Worm (Caenorhabditis elegans) whole organism, L4 larva: ENCODE results near the gene Y37E11AM.2.
A peak's percentile ranks its signal among the peaks of the same experiment; 100 is the strongest.

Experiments
- F26F4.8 ChIP-seq: fragments of 200-800 bp; sonication (Bioruptor generic); conservative IDR thresholded peaks from 2 replicates; pipeline ENCODE4 v1.3.6; 2022; ENCODE audit warnings: missing genetic modification characterization, missing compliant biosample characterization
- F44E2.7 ChIP-seq: fragments of 200-800 bp; sonication (Bioruptor generic); IDR thresholded peaks from 2 replicates; pipeline ENCODE4 v2.1.2; 2022; ENCODE audit warnings: missing genetic modification characterization, missing compliant biosample characterization
- T20F7.1 ChIP-seq: fragments of 200-800 bp; sonication (Bioruptor generic); optimal IDR thresholded peaks from 2 replicates; lab custom pipeline; 2018; ENCODE audit warnings: mild to moderate bottlenecking, missing genetic modification characterization, missing compliant biosample characterization
- T26A8.4 ChIP-seq: fragments of 200-800 bp; sonication (Bioruptor generic); IDR thresholded peaks from 2 replicates; pipeline ENCODE4 v1.3.6; 2022; ENCODE audit warnings: missing genetic modification characterization, missing compliant biosample characterization
- Y48G9A.11 ChIP-seq: fragments of 200-800 bp; sonication (Bioruptor generic); IDR thresholded peaks from 2 replicates; pipeline ENCODE4 v1.3.6; 2022; ENCODE audit warnings: missing genetic modification reagents, missing genetic modification characterization, missing compliant biosample characterization
- Y75B8A.6 ChIP-seq: fragments of 200-800 bp; sonication (Bioruptor generic); IDR thresholded peaks from 2 replicates; pipeline ENCODE4 v1.3.6; 2022; ENCODE audit warnings: missing genetic modification reagents, missing genetic modification characterization, missing compliant biosample characterization
- ZK546.5 ChIP-seq, 2 experiments: sonication (generic microtip); optimal IDR thresholded peaks; 2 replicates each; lab custom pipeline; 2017; ENCODE audit warnings: missing biosample characterization in 2 of 2, missing genetic modification characterization in 2 of 2
- aha-1 ChIP-seq: fragments of 150-350 bp; peaks from one replicate; lab custom pipeline; 2014; ENCODE audit warnings: missing biosample characterization, missing genetic modification characterization
- aly-2 ChIP-seq: sonication (generic microtip); optimal IDR thresholded peaks from 2 replicates; lab custom pipeline; 2018; ENCODE audit warnings: missing biosample characterization, missing genetic modification characterization
- attf-4 ChIP-seq: sonication (generic microtip); optimal IDR thresholded peaks from 3 replicates; lab custom pipeline; 2017; ENCODE audit warnings: missing biosample characterization, missing genetic modification characterization
- ceh-32 ChIP-seq: sonication (generic microtip); optimal IDR thresholded peaks from 2 replicates; lab custom pipeline; 2016; ENCODE audit warnings: mild to moderate bottlenecking, missing genetic modification characterization, missing compliant biosample characterization; ENCODE audit not compliant: poor library complexity
- ceh-62 ChIP-seq: sonication (generic microtip); optimal IDR thresholded peaks from 2 replicates; lab custom pipeline; 2017; ENCODE audit warnings: missing biosample characterization, missing genetic modification characterization
- cey-2 ChIP-seq: sonication (generic microtip); optimal IDR thresholded peaks from 3 replicates; lab custom pipeline; 2017; ENCODE audit warnings: missing genetic modification characterization, mild to moderate bottlenecking, missing compliant biosample characterization, antibody characterized with exemption, borderline replicate concordance; ENCODE audit not compliant: insufficient read depth
- daf-8 ChIP-seq: fragments of 200-800 bp; sonication (Bioruptor generic); IDR thresholded peaks from 2 replicates; pipeline ENCODE4 v1.3.6; 2022; ENCODE audit warnings: missing genetic modification characterization, missing compliant biosample characterization
- dmd-6 ChIP-seq: fragments of 200-800 bp; sonication (Bioruptor generic); IDR thresholded peaks from 2 replicates; pipeline ENCODE4 v1.3.6; 2022; ENCODE audit warnings: missing genetic modification reagents, missing genetic modification characterization, missing compliant biosample characterization
- dmd-9 ChIP-seq: fragments of 200-800 bp; sonication (Bioruptor generic); IDR thresholded peaks from 2 replicates; pipeline ENCODE4 v1.3.6; 2022; ENCODE audit warnings: missing genetic modification reagents, missing genetic modification characterization, missing compliant biosample characterization
- duxl-1 ChIP-seq: sonication (generic microtip); optimal IDR thresholded peaks from 2 replicates; lab custom pipeline; 2016; ENCODE audit warnings: mild to moderate bottlenecking, missing genetic modification characterization, moderate library complexity, missing compliant biosample characterization; ENCODE audit not compliant: poor library complexity
- egl-27 ChIP-seq: sonication (generic microtip); optimal IDR thresholded peaks from 3 replicates; lab custom pipeline; 2017; ENCODE audit warnings: missing biosample characterization, missing genetic modification reagents, missing genetic modification characterization
- egl-43 ChIP-seq: fragments of 200-800 bp; sonication (Bioruptor generic); IDR thresholded peaks from 2 replicates; pipeline ENCODE4 v1.3.6; 2022; ENCODE audit warnings: missing genetic modification reagents, missing genetic modification characterization, missing compliant biosample characterization
- fos-1 ChIP-seq: fragments of 150-350 bp; optimal IDR thresholded peaks from 2 replicates; lab custom pipeline; 2014; ENCODE audit warnings: missing biosample characterization, missing genetic modification characterization
- gei-8 ChIP-seq: fragments of 200-800 bp; sonication (Bioruptor generic); optimal IDR thresholded peaks from 2 replicates; lab custom pipeline; 2018; ENCODE audit warnings: mild to moderate bottlenecking, missing genetic modification characterization, missing compliant biosample characterization
- hlh-11 ChIP-seq: fragments of 200-800 bp; sonication (Bioruptor generic); optimal IDR thresholded peaks from 2 replicates; lab custom pipeline; 2018; ENCODE audit warnings: mild to moderate bottlenecking, missing genetic modification characterization, missing compliant biosample characterization
- jun-1 ChIP-seq: fragments of 150-350 bp; optimal IDR thresholded peaks from 2 replicates; lab custom pipeline; 2014; ENCODE audit warnings: missing biosample characterization, missing genetic modification reagents, missing genetic modification characterization
- lim-7 ChIP-seq: fragments of 200-800 bp; sonication (Bioruptor generic); IDR thresholded peaks from 2 replicates; pipeline ENCODE4 v1.3.6; 2022; ENCODE audit warnings: missing genetic modification characterization, missing compliant biosample characterization
- lin-1 ChIP-seq: fragments of 200-800 bp; sonication (Bioruptor generic); IDR thresholded peaks from 2 replicates; pipeline ENCODE4 v1.3.6; 2022; ENCODE audit warnings: missing genetic modification reagents, missing genetic modification characterization, missing compliant biosample characterization
- lin-13 ChIP-seq: fragments of 150-350 bp; optimal IDR thresholded peaks from 2 replicates; lab custom pipeline; 2014; ENCODE audit warnings: missing biosample characterization, missing genetic modification reagents, missing genetic modification characterization
- lin-15B ChIP-seq: fragments of 150-350 bp; sonication (generic microtip); optimal IDR thresholded peaks from 3 replicates; lab custom pipeline; 2014; ENCODE audit warnings: missing biosample characterization, missing genetic modification characterization
- lin-38 ChIP-seq: fragments of 200-800 bp; sonication (Bioruptor generic); IDR thresholded peaks from 2 replicates; pipeline ENCODE4 v1.3.6; 2022; ENCODE audit warnings: missing genetic modification reagents, missing genetic modification characterization, missing compliant biosample characterization
- lin-39 ChIP-seq: fragments of 150-350 bp; optimal IDR thresholded peaks from 2 replicates; lab custom pipeline; 2014; ENCODE audit warnings: missing biosample characterization, missing genetic modification reagents, missing genetic modification characterization
- lir-3 ChIP-seq: sonication (generic microtip); optimal IDR thresholded peaks from 2 replicates; lab custom pipeline; 2016; ENCODE audit warnings: mild to moderate bottlenecking, missing genetic modification characterization, missing compliant biosample characterization
- lsy-2 ChIP-seq, 2 experiments: fragments of 150-350 bp in 1 of 2; sonication (generic microtip) in 1 of 2; optimal IDR thresholded peaks; 2 replicates each; lab custom pipeline; 2014 to 2017; ENCODE audit warnings: missing biosample characterization in 2 of 2, missing genetic modification characterization in 2 of 2
- madf-5 ChIP-seq, 2 experiments: fragments of 200-800 bp; sonication (Bioruptor generic); IDR thresholded peaks; 2 replicates each; pipeline ENCODE4 v1.3.6; 2022; ENCODE audit warnings: missing compliant biosample characterization in 2 of 2, missing genetic modification characterization in 2 of 2
- mdl-1 ChIP-seq, 2 experiments: fragments of 150-350 bp in 1 of 2; sonication (generic microtip) in 1 of 2; optimal IDR thresholded peaks; 2 replicates each; lab custom pipeline; 2014 to 2017; ENCODE audit warnings: missing biosample characterization in 2 of 2, missing genetic modification characterization in 2 of 2
- mxl-3 ChIP-seq: fragments of 200-800 bp; sonication (Bioruptor generic); optimal IDR thresholded peaks from 2 replicates; lab custom pipeline; 2018; ENCODE audit warnings: mild to moderate bottlenecking, missing genetic modification characterization, missing compliant biosample characterization
- nhr-102 ChIP-seq: sonication (generic microtip); optimal IDR thresholded peaks from 2 replicates; lab custom pipeline; 2016; ENCODE audit warnings: mild to moderate bottlenecking, missing genetic modification characterization, moderate library complexity, missing compliant biosample characterization
- nhr-11 ChIP-seq: fragments of 150-350 bp; optimal IDR thresholded peaks from 2 replicates; lab custom pipeline; 2014; ENCODE audit warnings: missing biosample characterization, missing genetic modification characterization
- nhr-28 ChIP-seq: fragments of 150-350 bp; optimal IDR thresholded peaks from 2 replicates; lab custom pipeline; 2014; ENCODE audit warnings: missing biosample characterization, missing genetic modification characterization
- nhr-41 ChIP-seq: fragments of 200-800 bp; sonication (Bioruptor generic); IDR thresholded peaks from 2 replicates; pipeline ENCODE4 v1.3.6; 2022; ENCODE audit warnings: missing genetic modification reagents, missing genetic modification characterization, missing compliant biosample characterization
- nhr-76 ChIP-seq: fragments of 150-350 bp; optimal IDR thresholded peaks from 2 replicates; lab custom pipeline; 2014; ENCODE audit warnings: missing biosample characterization, missing genetic modification characterization
- nhr-77 ChIP-seq: fragments of 150-350 bp; optimal IDR thresholded peaks from 2 replicates; lab custom pipeline; 2014; ENCODE audit warnings: missing biosample characterization, missing genetic modification characterization
- php-3 ChIP-seq: fragments of 200-800 bp; sonication (Bioruptor generic); IDR thresholded peaks from 2 replicates; pipeline ENCODE4 v1.3.6; 2022; ENCODE audit warnings: missing genetic modification reagents, missing genetic modification characterization, missing compliant biosample characterization
- rbr-2 ChIP-seq: sonication (generic microtip); optimal IDR thresholded peaks from 2 replicates; lab custom pipeline; 2016; ENCODE audit warnings: missing genotype, missing genetic modification characterization, missing compliant biosample characterization
- saeg-2 ChIP-seq: fragments of 200-800 bp; sonication (Bioruptor generic); IDR thresholded peaks from 2 replicates; pipeline ENCODE4 v1.3.6; 2022; ENCODE audit warnings: missing genetic modification reagents, missing genetic modification characterization, missing compliant biosample characterization
- sdz-12 ChIP-seq: fragments of 200-800 bp; sonication (Bioruptor generic); optimal IDR thresholded peaks from 2 replicates; lab custom pipeline; 2018; ENCODE audit warnings: mild to moderate bottlenecking, missing genetic modification characterization, missing compliant biosample characterization
- skn-1 ChIP-seq: fragments of 150-350 bp; optimal IDR thresholded peaks from 2 replicates; lab custom pipeline; 2014; ENCODE audit warnings: missing biosample characterization, missing genetic modification characterization
- snpc-1.2 ChIP-seq: fragments of 200-800 bp; sonication (Bioruptor generic); IDR thresholded peaks from 2 replicates; pipeline ENCODE4 v1.3.6; 2022; ENCODE audit warnings: missing genetic modification reagents, missing genetic modification characterization, missing compliant biosample characterization
- spr-3 ChIP-seq: fragments of 200-800 bp; sonication (Bioruptor generic); optimal IDR thresholded peaks from 2 replicates; lab custom pipeline; 2018; ENCODE audit warnings: mild to moderate bottlenecking, missing genetic modification characterization, missing compliant biosample characterization
- tra-1 ChIP-seq: fragments of 200-800 bp; sonication (Bioruptor generic); IDR thresholded peaks from 2 replicates; pipeline ENCODE4 v1.3.6; 2022; ENCODE audit warnings: missing genetic modification reagents, missing genetic modification characterization, missing compliant biosample characterization
- unc-39 ChIP-seq: sonication (generic microtip); optimal IDR thresholded peaks from 2 replicates; lab custom pipeline; 2017; ENCODE audit warnings: missing biosample characterization, missing genetic modification characterization
- unc-62 ChIP-seq, 3 experiments: fragments of 150-350 bp in 1 of 3; sonication (generic microtip); optimal IDR thresholded peaks in 2 of 3; peaks in 1 of 3; 1 replicate in 1 of 3; 2 replicates in 2 of 3; lab custom pipeline; 2014 to 2017; ENCODE audit warnings: missing biosample characterization in 3 of 3, missing genetic modification characterization in 3 of 3, missing genetic modification reagents in 3 of 3, missing genotype in 1 of 3
- vab-7 ChIP-seq: fragments of 200-800 bp; sonication (Bioruptor generic); IDR thresholded peaks from 2 replicates; pipeline ENCODE4 v1.3.6; 2022; ENCODE audit warnings: missing genetic modification reagents, missing genetic modification characterization, missing compliant biosample characterization
- zag-1 ChIP-seq: fragments of 150-350 bp; optimal IDR thresholded peaks from 2 replicates; lab custom pipeline; 2014; ENCODE audit warnings: missing biosample characterization, missing genetic modification characterization

The Y37E11AM.2 gene

DNA sequence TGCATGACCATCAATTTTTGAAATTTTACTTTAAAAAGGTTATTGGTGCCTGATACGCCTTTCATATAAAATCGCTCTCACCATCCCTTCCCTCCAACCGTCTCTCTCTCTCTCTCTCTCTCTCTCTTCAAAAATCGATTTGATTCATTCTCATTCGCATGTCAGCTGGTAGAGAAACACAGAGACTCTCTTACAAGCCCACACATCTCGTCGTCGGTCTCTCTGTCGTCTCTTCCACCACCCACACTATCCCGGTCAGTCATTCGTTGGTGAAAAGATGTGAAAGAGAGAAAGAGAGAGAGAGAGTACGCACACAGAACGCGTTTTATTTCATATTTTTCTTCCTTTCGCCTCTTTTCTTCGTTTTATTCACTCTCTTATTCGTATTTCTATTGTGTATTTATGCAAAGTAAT, 17.2 kb upstream of the Y37E11AM.2 start (continued):
- no peak for TF ChIP-seq F26F4.8 (GFP tag; lab: Robert Waterston, UW)
- no peak for TF ChIP-seq Y75B8A.6
- TF ChIP-seq Y48G9A.11 (GFP tag; lab: Robert Waterston, UW): no peak
- TF ChIP-seq jun-1 (tag; lab: Kevin White, UChicago): peak; percentile 62
- TF ChIP-seq nhr-11 (tag; lab: Kevin White, UChicago): peak; percentile 83
- no peak for TF ChIP-seq daf-8 (GFP tag; lab: Robert Waterston, UW)
- TF ChIP-seq gei-8 (GFP tag; lab: Kevin White, UChicago): no peak
- peak; percentile 4 for TF ChIP-seq spr-3 (GFP tag; lab: Kevin White, UChicago)
- TF ChIP-seq nhr-102: peak; percentile 40
- TF ChIP-seq lin-1 (GFP tag; lab: Robert Waterston, UW): 0 out of 2 replicates have a peak, but pooled peaks have one; percentile 30
- no peak for TF ChIP-seq egl-27
- peak; percentile 44; the same call in 1 of the 2 replicates for TF ChIP-seq dmd-6 (GFP tag; lab: Robert Waterston, UW)
- no peak for TF ChIP-seq fos-1 (tag; lab: Kevin White, UChicago)
- TF ChIP-seq egl-43 (GFP tag; lab: Robert Waterston, UW): 0 out of 2 replicates have a peak, but pooled peaks have one; percentile 8
- no peak for TF ChIP-seq tra-1
- TF ChIP-seq hlh-11 (tag; lab: Kevin White, UChicago): peak; percentile 99
- no peak; the same call in 1 of the 2 replicates for TF ChIP-seq php-3 (GFP tag; lab: Robert Waterston, UW)
- no peak for TF ChIP-seq dmd-9
- TF ChIP-seq lim-7 (GFP tag; lab: Robert Waterston, UW): no peak
- TF ChIP-seq snpc-1.2 (GFP tag; lab: Robert Waterston, UW): no peak
- no peak for TF ChIP-seq ceh-62 (tag; lab: Kevin White, UChicago)
- TF ChIP-seq nhr-76 (tag; lab: Kevin White, UChicago): no peak
- TF ChIP-seq lin-13 (GFP tag; lab: Kevin White, UChicago): no peak
- no peak for TF ChIP-seq aly-2
- TF ChIP-seq mdl-1 (tag; optimal IDR thresholded peaks at IDR 0.05; lab: Kevin White, UChicago): peak in 1 of 2 experiments; percentile 88
- no peak for TF ChIP-seq saeg-2
- no peak for TF ChIP-seq mxl-3 (GFP tag; lab: Kevin White, UChicago)
- TF ChIP-seq skn-1 (tag; lab: Kevin White, UChicago): no peak
- peak; percentile 81 for TF ChIP-seq rbr-2 (tag; lab: Kevin White, UChicago)
- TF ChIP-seq aha-1 (tag; lab: Kevin White, UChicago): peak; percentile 95
- peak; percentile 52; the same call in 1 of the 2 replicates for TF ChIP-seq T26A8.4
- TF ChIP-seq lsy-2 (tag; optimal IDR thresholded peaks at IDR 0.05; lab: Kevin White, UChicago): peak; percentile 66 to 78
- no peak for TF ChIP-seq nhr-41
- TF ChIP-seq unc-39 (tag; lab: Kevin White, UChicago): no peak
- no peak for TF ChIP-seq duxl-1 (tag; lab: Kevin White, UChicago)
- TF ChIP-seq lir-3 (tag; lab: Kevin White, UChicago): no peak
- TF ChIP-seq vab-7: no peak
- no peak for TF ChIP-seq attf-4 (tag; lab: Kevin White, UChicago)
- no peak for TF ChIP-seq ZK546.5 (tag; optimal IDR thresholded peaks at IDR 0.05; lab: Kevin White, UChicago)
- TF ChIP-seq lin-38 (GFP tag; lab: Robert Waterston, UW): peak; percentile 56
- no peak for TF ChIP-seq T20F7.1 (GFP tag; lab: Kevin White, UChicago)
- no peak for TF ChIP-seq sdz-12 (GFP tag; lab: Kevin White, UChicago)
- TF ChIP-seq cey-2 (tag; lab: Kevin White, UChicago): no peak
- TF ChIP-seq madf-5 (GFP tag; IDR thresholded peaks at IDR 0.05; lab: Robert Waterston, UW): no peak
- TF ChIP-seq zag-1 (tag; lab: Kevin White, UChicago): no peak
- TF ChIP-seq ceh-32: no peak
- no peak for TF ChIP-seq F44E2.7 (GFP tag; lab: Robert Waterston, UW)
- TF ChIP-seq unc-62 (GFP tag; optimal IDR thresholded peaks at IDR 0.05 in 1 of 2; lab: Kevin White, UChicago): peak in 1 of 2 experiments; percentile 66
- TF ChIP-seq unc-62 (tag; optimal IDR thresholded peaks at IDR 0.05; lab: Kevin White, UChicago): no peak
- no peak for TF ChIP-seq lin-39
- no peak for TF ChIP-seq nhr-77 (tag; lab: Kevin White, UChicago)
- TF ChIP-seq nhr-28 (tag; lab: Kevin White, UChicago): peak; percentile 86
- no peak for TF ChIP-seq lin-15B (tag; lab: Kevin White, UChicago)
